Worm (Caenorhabditis elegans) whole organism, early embryonic: Measurements from ENCODE around the gene mms-19.

Experiments used
- aly-1 ChIP-seq: sonication (generic microtip); optimal IDR thresholded peaks from 2 replicates; lab custom pipeline; 2016; ENCODE audit warnings: missing genetic modification characterization, missing compliant biosample characterization
- ama-1 ChIP-seq: fragments of 150-350 bp; optimal IDR thresholded peaks from 2 replicates; lab custom pipeline; 2014
- ceh-13 ChIP-seq: fragments of 200-800 bp; sonication (Bioruptor generic); optimal IDR thresholded peaks from 2 replicates; lab custom pipeline; 2018; ENCODE audit warnings: mild to moderate bottlenecking, missing genetic modification characterization, missing compliant biosample characterization
- ceh-36 ChIP-seq: sonication (generic microtip); optimal IDR thresholded peaks from 2 replicates; lab custom pipeline; 2016; ENCODE audit warnings: missing genetic modification characterization, inconsistent platforms, missing compliant biosample characterization
- flt-1 ChIP-seq: fragments of 200-800 bp; sonication (Bioruptor generic); IDR thresholded peaks from 2 replicates; pipeline ENCODE4 v1.3.6; 2022; ENCODE audit warnings: missing genetic modification characterization, missing compliant biosample characterization
- hmbx-1 ChIP-seq: sonication (generic microtip); optimal IDR thresholded peaks from 2 replicates; lab custom pipeline; 2016; ENCODE audit warnings: mild to moderate bottlenecking, missing genetic modification characterization, missing compliant biosample characterization
- tbx-11 ChIP-seq: fragments of 200-800 bp; sonication (Bioruptor generic); IDR thresholded peaks from 2 replicates; pipeline ENCODE4 v1.3.6; 2022; ENCODE audit warnings: missing genetic modification characterization, missing compliant biosample characterization
- tbx-37 ChIP-seq: fragments of 200-800 bp; sonication (Bioruptor generic); conservative IDR thresholded peaks from 2 replicates; pipeline ENCODE4 v1.3.6; 2022; ENCODE audit warnings: missing genetic modification reagents, missing genetic modification characterization, missing compliant biosample characterization
- tra-4 ChIP-seq: sonication (generic microtip); optimal IDR thresholded peaks from 2 replicates; lab custom pipeline; 2017; ENCODE audit warnings: missing genetic modification characterization, missing compliant biosample characterization

DNA sequence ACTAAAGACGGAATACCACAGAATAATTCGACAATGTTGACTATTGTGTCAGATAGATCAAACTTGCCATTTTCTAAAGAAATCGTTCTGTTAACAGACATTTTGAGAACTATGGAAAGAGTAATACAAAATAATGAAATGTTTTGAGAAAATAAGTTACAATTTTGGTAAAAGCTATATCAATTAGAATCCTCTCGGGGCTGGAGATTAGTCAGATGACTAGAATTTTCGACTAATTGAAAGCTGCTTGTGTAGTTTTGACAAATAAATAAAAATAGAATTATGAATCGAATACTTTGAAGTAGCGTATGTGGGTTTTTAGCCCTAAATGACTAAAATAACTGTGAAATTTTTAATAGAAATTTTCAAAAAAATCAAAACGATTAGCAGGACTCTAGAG, 29.3 kb upstream of the mms-19 start, which contains the start of gene srg-65:
- TF ChIP-seq flt-1 (GFP tag; lab: Robert Waterston, UW): no peak
- TF ChIP-seq ama-1 (lab: Kevin White, UChicago): no peak
- TF ChIP-seq tra-4: no peak
- no peak for TF ChIP-seq ceh-13 (GFP tag; lab: Kevin White, UChicago)
- no peak for TF ChIP-seq tbx-37 (GFP tag; lab: Robert Waterston, UW)
- no peak for TF ChIP-seq tbx-11
- TF ChIP-seq hmbx-1 (tag; lab: Kevin White, UChicago): no peak
- TF ChIP-seq aly-1 (tag; lab: Kevin White, UChicago): no peak
- no peak for TF ChIP-seq ceh-36 (tag; lab: Kevin White, UChicago)
